Worm (Caenorhabditis elegans) whole organism, mixed stage, embryonic: ENCODE data around the gene pes-5.

Source experiments
- bed-3 ChIP-seq: fragments of 200-800 bp; sonication (Bioruptor generic); optimal IDR thresholded peaks from 3 replicates; lab custom pipeline; 2018; ENCODE audit warnings: mild to moderate bottlenecking, missing genetic modification characterization, moderate library complexity, missing compliant biosample characterization
- blmp-1 ChIP-seq: fragments of 150-350 bp; optimal IDR thresholded peaks from 2 replicates; lab custom pipeline; 2014; ENCODE audit warnings: missing biosample characterization, missing genetic modification characterization
- ceh-39 ChIP-seq: fragments of 150-350 bp; optimal IDR thresholded peaks from 2 replicates; lab custom pipeline; 2014; ENCODE audit warnings: missing biosample characterization, missing genetic modification characterization
- lin-13 ChIP-seq: fragments of 150-350 bp; optimal IDR thresholded peaks from 2 replicates; lab custom pipeline; 2014; ENCODE audit warnings: missing biosample characterization, missing genetic modification characterization
- lin-32 ChIP-seq: fragments of 200-800 bp; sonication (Bioruptor generic); optimal IDR thresholded peaks from 2 replicates; lab custom pipeline; 2018; ENCODE audit warnings: mild to moderate bottlenecking, missing genetic modification characterization, missing compliant biosample characterization
- lsy-2 ChIP-seq: fragments of 150-350 bp; optimal IDR thresholded peaks from 2 replicates; lab custom pipeline; 2014; ENCODE audit warnings: missing biosample characterization, missing genetic modification characterization
- mep-1 ChIP-seq: fragments of 150-350 bp; optimal IDR thresholded peaks from 2 replicates; lab custom pipeline; 2017; ENCODE audit warnings: missing biosample characterization, missing genetic modification reagents, missing genetic modification characterization, inconsistent platforms
- nhr-76 ChIP-seq: sonication (generic microtip); optimal IDR thresholded peaks from 2 replicates; lab custom pipeline; 2017; ENCODE audit warnings: missing biosample characterization, missing genetic modification characterization
- snpc-4 ChIP-seq: fragments of 150-350 bp; optimal IDR thresholded peaks from 2 replicates; lab custom pipeline; 2014; ENCODE audit warnings: missing biosample characterization, missing genetic modification characterization
- unc-39 ChIP-seq: fragments of 150-350 bp; optimal IDR thresholded peaks from 2 replicates; lab custom pipeline; 2014; ENCODE audit warnings: missing biosample characterization, missing genetic modification characterization

DNA sequence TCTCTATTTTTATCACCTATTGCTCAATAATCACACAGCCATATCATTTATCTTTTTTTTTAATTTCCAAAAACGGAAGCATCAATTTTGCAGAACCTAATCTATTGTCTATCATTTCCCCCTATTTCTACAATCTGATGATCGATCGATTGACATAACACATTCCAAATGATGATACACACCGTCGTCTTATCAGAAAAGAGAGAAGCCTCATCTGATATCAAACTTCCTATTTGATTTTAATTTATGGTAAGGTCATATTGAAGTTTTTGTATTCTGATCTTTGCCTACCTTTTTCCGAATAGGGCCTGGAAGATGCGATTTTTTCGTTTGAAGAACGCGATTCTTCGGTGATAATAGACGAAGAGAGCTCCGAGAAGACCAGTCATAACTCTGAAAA, 19.8 kb upstream of the pes-5 start:
- TF ChIP-seq ceh-39 (tag; lab: Kevin White, UChicago) (no peak), nhr-76 (tag; lab: Kevin White, UChicago) (no peak), bed-3 (no peak), blmp-1 (no peak), lsy-2 (tag; lab: Kevin White, UChicago) (no peak), unc-39 (no peak), mep-1 (tag; lab: Kevin White, UChicago) (no peak), snpc-4 (no peak), lin-13 (tag; lab: Kevin White, UChicago) (no peak), lin-32 (no peak)
